Fruit fly (Drosophila melanogaster) whole organism, wandering third instar larva: ENCODE data around the gene Acp32CD.

Source experiments
- Abd-B ChIP-seq: fragments of >200 bp; optimal IDR thresholded peaks from 2 replicates; lab custom pipeline; 2017; ENCODE audit warnings: missing biosample characterization, missing genetic modification characterization
- CG32264 ChIP-seq: fragments of 200-800 bp; sonication (Bioruptor generic); optimal IDR thresholded peaks from 2 replicates; lab custom pipeline; 2016; ENCODE audit warnings: missing biosample characterization, missing genetic modification characterization
- CG9705 ChIP-seq: fragments of 200-800 bp; sonication (Bioruptor generic); optimal IDR thresholded peaks from 2 replicates; lab custom pipeline; 2018; ENCODE audit warnings: missing biosample characterization, mild to moderate bottlenecking, missing genetic modification characterization
- CrebA ChIP-seq: fragments of 200-800 bp; sonication (Bioruptor generic); optimal IDR thresholded peaks from 2 replicates; lab custom pipeline; 2016; ENCODE audit warnings: missing biosample characterization, mild to moderate bottlenecking, missing genetic modification characterization, borderline replicate concordance
- Dfd ChIP-seq: fragments of >200 bp; optimal IDR thresholded peaks from 2 replicates; lab custom pipeline; 2017; ENCODE audit warnings: missing biosample characterization, missing genetic modification characterization
- Dif ChIP-seq: fragments of 200-275, 200-300 bp; sonication (Bioruptor generic); optimal IDR thresholded peaks from 2 replicates; lab custom pipeline; 2018; ENCODE audit warnings: missing biosample characterization, missing genetic modification characterization; ENCODE audit not compliant: partially characterized antibody
- GATAd ChIP-seq: sonication (Bioruptor generic); optimal IDR thresholded peaks from 2 replicates; lab custom pipeline; 2016; ENCODE audit warnings: missing biosample characterization, missing genetic modification characterization
- HLH106 ChIP-seq: fragments of 200-800 bp; optimal IDR thresholded peaks from 3 replicates; lab custom pipeline; 2019; ENCODE audit warnings: missing biosample characterization, mild to moderate bottlenecking, missing genetic modification characterization, moderate library complexity
- Hnf4 ChIP-seq: fragments of 200-800 bp; sonication (Bioruptor generic); optimal IDR thresholded peaks from 2 replicates; lab custom pipeline; 2016; ENCODE audit warnings: missing biosample characterization, mild to moderate bottlenecking, missing genetic modification characterization
- Hr78 ChIP-seq: fragments of >200 bp; optimal IDR thresholded peaks from 2 replicates; lab custom pipeline; 2017; ENCODE audit warnings: missing biosample characterization, missing genetic modification characterization
- Hr83 ChIP-seq: fragments of 200-300 bp; sonication (Bioruptor generic); optimal IDR thresholded peaks from 2 replicates; lab custom pipeline; 2016; ENCODE audit warnings: missing biosample characterization, mild to moderate bottlenecking, missing genetic modification characterization, moderate library complexity; ENCODE audit not compliant: poor library complexity, severe bottlenecking
- Jra ChIP-seq: sonication (Bioruptor generic); optimal IDR thresholded peaks from 2 replicates; lab custom pipeline; 2016; ENCODE audit warnings: missing biosample characterization, missing genetic modification characterization
- Mio ChIP-seq: sonication (Bioruptor generic); optimal IDR thresholded peaks from 2 replicates; lab custom pipeline; 2016; ENCODE audit warnings: missing biosample characterization, missing genetic modification characterization
- Myc ChIP-seq: fragments of >200 bp; optimal IDR thresholded peaks from 2 replicates; lab custom pipeline; 2017
- N ChIP-seq: fragments of >200 bp; optimal IDR thresholded peaks from 2 replicates; lab custom pipeline; 2018; ENCODE audit warnings: missing biosample characterization, missing external identifiers, missing genetic modification characterization
- OdsH ChIP-seq: fragments of 200-800 bp; sonication (Bioruptor generic); optimal IDR thresholded peaks from 2 replicates; lab custom pipeline; 2016; ENCODE audit warnings: missing biosample characterization, mild to moderate bottlenecking, missing genetic modification characterization
- Rel ChIP-seq, 2 experiments: fragments of 200-800 bp; sonication (Bioruptor generic) in 1 of 2; optimal IDR thresholded peaks; 2 replicates in 1 of 2; 3 replicates in 1 of 2; lab custom pipeline; 2016 to 2019; ENCODE audit warnings: mild to moderate bottlenecking in 2 of 2, missing biosample characterization in 2 of 2, missing genetic modification characterization in 2 of 2, moderate library complexity in 1 of 2
- Sp1 ChIP-seq: fragments of 200-800 bp; sonication (Bioruptor generic); optimal IDR thresholded peaks from 3 replicates; lab custom pipeline; 2019; ENCODE audit warnings: missing biosample characterization, mild to moderate bottlenecking, missing genetic modification characterization, moderate library complexity
- Vsx2 ChIP-seq: fragments of 200-300, 225-300 bp; sonication (Bioruptor generic); optimal IDR thresholded peaks from 2 replicates; lab custom pipeline; 2018; ENCODE audit warnings: missing biosample characterization, missing genetic modification characterization; ENCODE audit not compliant: partially characterized antibody
- br ChIP-seq: fragments of 200-800 bp; sonication (Bioruptor generic); optimal IDR thresholded peaks from 2 replicates; lab custom pipeline; 2016; ENCODE audit warnings: missing biosample characterization, missing genetic modification characterization
- brk ChIP-seq: fragments of 200-800 bp; sonication (Bioruptor generic); optimal IDR thresholded peaks from 2 replicates; lab custom pipeline; 2016; ENCODE audit warnings: missing biosample characterization, mild to moderate bottlenecking, missing genetic modification characterization
- dl ChIP-seq, 2 experiments: fragments of 175-275, 200-275 bp in 1 of 2; fragments of 200-275 bp in 1 of 2; sonication (Bioruptor generic); optimal IDR thresholded peaks; lab custom pipeline; 2018; ENCODE audit warnings: mild to moderate bottlenecking in 2 of 2, missing biosample characterization in 2 of 2, missing genetic modification characterization in 2 of 2, moderate library complexity in 2 of 2; ENCODE audit not compliant: partially characterized antibody in 2 of 2, insufficient read depth in 1 of 2
- dmrt93B ChIP-seq: fragments of 200-800 bp; sonication (Bioruptor generic); optimal IDR thresholded peaks from 2 replicates; lab custom pipeline; 2018; ENCODE audit warnings: missing biosample characterization, mild to moderate bottlenecking, missing genetic modification characterization
- dsf ChIP-seq: sonication (Bioruptor generic); optimal IDR thresholded peaks from 2 replicates; lab custom pipeline; 2016; ENCODE audit warnings: missing biosample characterization, missing genetic modification characterization, borderline replicate concordance
- ey ChIP-seq: fragments of 200-800 bp; sonication (Bioruptor generic); optimal IDR thresholded peaks from 2 replicates; lab custom pipeline; 2016; ENCODE audit warnings: missing biosample characterization, missing genetic modification characterization
- foxo ChIP-seq, 2 experiments: fragments of 200-800 bp; sonication (Bioruptor generic); optimal IDR thresholded peaks; 2 replicates in 1 of 2; 3 replicates in 1 of 2; lab custom pipeline; 2016 to 2017; ENCODE audit warnings: missing biosample characterization in 2 of 2, missing genetic modification characterization in 2 of 2
- fru ChIP-seq: fragments of 200-800 bp; sonication (Bioruptor generic); optimal IDR thresholded peaks from 3 replicates; lab custom pipeline; 2016; ENCODE audit warnings: missing biosample characterization, mild to moderate bottlenecking, missing genetic modification characterization
- h ChIP-seq: fragments of 200-800 bp; sonication (Bioruptor generic); optimal IDR thresholded peaks from 3 replicates; lab custom pipeline; 2016; ENCODE audit warnings: missing biosample characterization, mild to moderate bottlenecking, missing genetic modification characterization
- jim ChIP-seq: fragments of 175-275, 200-325 bp; sonication (Bioruptor generic); optimal IDR thresholded peaks from 2 replicates; lab custom pipeline; 2016; ENCODE audit warnings: missing biosample characterization, mild to moderate bottlenecking, missing genetic modification characterization
- lola ChIP-seq: fragments of >200 bp; optimal IDR thresholded peaks from 2 replicates; lab custom pipeline; 2017; ENCODE audit warnings: missing biosample characterization, missing genetic modification characterization
- pan ChIP-seq: fragments of >200 bp; optimal IDR thresholded peaks from 2 replicates; lab custom pipeline; 2017
- psq ChIP-seq: fragments of 200-800 bp; sonication (Bioruptor generic); optimal IDR thresholded peaks from 3 replicates; lab custom pipeline; 2017; ENCODE audit warnings: missing biosample characterization, mild to moderate bottlenecking, missing genetic modification characterization, moderate library complexity
- rgr ChIP-seq: fragments of 200-800 bp; sonication (Bioruptor generic); optimal IDR thresholded peaks from 3 replicates; lab custom pipeline; 2016; ENCODE audit warnings: missing biosample characterization, mild to moderate bottlenecking, missing genetic modification characterization
- sage ChIP-seq: fragments of 200-800 bp; sonication (Bioruptor generic); optimal IDR thresholded peaks from 2 replicates; lab custom pipeline; 2016; ENCODE audit warnings: missing biosample characterization, mild to moderate bottlenecking, missing genetic modification characterization
- sv ChIP-seq: fragments of 200-800 bp; sonication (Bioruptor generic); optimal IDR thresholded peaks from 3 replicates; lab custom pipeline; 2016; ENCODE audit warnings: missing biosample characterization, missing genetic modification characterization
- tai ChIP-seq: sonication (Bioruptor generic); optimal IDR thresholded peaks from 2 replicates; lab custom pipeline; 2016; ENCODE audit warnings: missing biosample characterization, missing genetic modification characterization
- usp ChIP-seq: fragments of >200 bp; optimal IDR thresholded peaks from 2 replicates; lab custom pipeline; 2017; ENCODE audit warnings: missing biosample characterization, missing genetic modification characterization
- woc ChIP-seq: sonication (Bioruptor generic); optimal IDR thresholded peaks from 2 replicates; lab custom pipeline; 2016; ENCODE audit warnings: missing biosample characterization, mild to moderate bottlenecking, missing genetic modification characterization

Acp32CD gene

DNA sequence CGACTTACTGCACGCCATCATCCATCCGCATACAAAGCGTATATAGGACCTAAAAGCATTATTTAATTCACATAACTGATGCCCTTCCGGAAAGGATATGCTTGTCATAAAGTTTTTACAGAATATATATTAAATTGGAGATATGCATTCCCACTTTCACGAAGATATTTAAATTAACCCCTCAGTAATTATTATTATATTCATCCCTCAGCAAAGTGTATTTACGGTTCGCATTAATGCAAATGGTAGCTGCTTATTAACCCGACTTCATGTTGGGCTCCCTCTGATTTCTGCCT, 37.0 kb downstream of the Acp32CD start:
- peak in 1 of 2 experiments; percentile 24 for TF ChIP-seq foxo (GFP tag; optimal IDR thresholded peaks at IDR 0.05; lab: Kevin White, UChicago)
- TF ChIP-seq Rel (GFP tag; optimal IDR thresholded peaks at IDR 0.05; lab: Kevin White, UChicago): no peak
- no peak for TF ChIP-seq Rel (tag; optimal IDR thresholded peaks at IDR 0.05; lab: Kevin White, UChicago)
- TF ChIP-seq sage (GFP tag; lab: Kevin White, UChicago): peak; percentile 36
- TF ChIP-seq dmrt93B (GFP tag; lab: Kevin White, UChicago): peak; percentile 30
- peak; percentile 61 for TF ChIP-seq Sp1 (GFP tag; lab: Kevin White, UChicago)
- TF ChIP-seq Abd-B (GFP tag; lab: Kevin White, UChicago): no peak
- peak; percentile 74 for TF ChIP-seq HLH106 (tag; lab: Kevin White, UChicago)
- peak; percentile 6 for TF ChIP-seq Hnf4 (GFP tag; lab: Kevin White, UChicago)
- peak; percentile 36 for TF ChIP-seq rgr
- TF ChIP-seq fru: peak; percentile 84

DNA sequence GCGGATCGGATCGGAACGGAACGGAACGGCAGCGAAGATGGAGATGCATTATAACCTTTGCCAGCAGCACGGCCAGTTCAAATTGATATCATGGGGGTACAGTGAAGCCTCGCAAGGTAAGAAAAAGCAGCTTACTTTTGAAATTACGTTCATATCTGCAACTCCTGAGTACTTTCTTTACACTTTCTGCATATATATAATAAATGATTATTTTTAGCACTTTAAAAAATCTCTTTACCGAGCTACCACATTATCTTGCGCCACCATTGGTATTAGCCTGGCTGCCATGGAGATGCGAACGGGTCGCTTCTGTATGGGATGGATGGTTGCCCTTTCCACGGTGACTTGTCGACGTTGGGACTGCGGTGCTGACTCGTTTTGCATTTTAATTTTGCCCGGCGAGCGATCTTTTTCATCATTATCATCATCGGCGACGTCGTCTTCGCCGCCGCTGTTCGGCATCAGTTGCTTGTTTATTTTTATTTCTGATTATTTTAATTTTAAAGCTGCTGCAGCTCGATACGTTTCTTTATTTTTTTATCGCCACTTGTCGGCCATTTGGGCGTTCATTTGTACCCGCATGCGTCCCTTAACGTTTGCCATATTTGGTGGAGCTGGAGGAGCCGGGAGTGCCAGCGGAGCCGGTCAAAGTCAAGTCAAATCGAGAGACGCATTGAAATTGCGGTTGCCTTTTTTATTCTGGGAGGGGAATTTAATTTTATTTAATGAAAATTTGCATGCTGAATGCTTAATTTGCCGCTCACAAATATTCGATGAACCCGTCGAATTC, 37.8 kb downstream of the Acp32CD start:
- TF ChIP-seq dsf: peak; percentile 40
- no peak for TF ChIP-seq GATAd (GFP tag; lab: Kevin White, UChicago)
- no peak for TF ChIP-seq N
- no peak for TF ChIP-seq Myc
- TF ChIP-seq h: peak; percentile 97
- peak; percentile 94 for TF ChIP-seq HLH106 (tag; lab: Kevin White, UChicago)
- TF ChIP-seq OdsH: peak; percentile 94
- TF ChIP-seq dmrt93B (GFP tag; lab: Kevin White, UChicago): peak; percentile 85
- TF ChIP-seq CG9705 (GFP tag; lab: Kevin White, UChicago): peak; percentile 89
- no peak for TF ChIP-seq Abd-B (GFP tag; lab: Kevin White, UChicago)
- TF ChIP-seq usp (GFP tag; lab: Kevin White, UChicago): no peak
- no peak for TF ChIP-seq Dfd (GFP tag; lab: Kevin White, UChicago)
- peak; percentile 92 for TF ChIP-seq rgr
- TF ChIP-seq Jra (GFP tag; lab: Kevin White, UChicago): peak; percentile 61
- no peak for TF ChIP-seq Hr78
- peak; percentile 46 to 95 for TF ChIP-seq foxo (GFP tag; optimal IDR thresholded peaks at IDR 0.05; lab: Kevin White, UChicago)
- peak; percentile 93 for TF ChIP-seq fru
- no peak for TF ChIP-seq lola (GFP tag; lab: Kevin White, UChicago)
- TF ChIP-seq br: peak; percentile 92
- TF ChIP-seq tai: peak; percentile 84
- TF ChIP-seq pan (lab: Kevin White, UChicago): no peak
- peak; percentile 91 for TF ChIP-seq CrebA (GFP tag; lab: Kevin White, UChicago)
- peak; percentile 76 for TF ChIP-seq Hnf4 (GFP tag; lab: Kevin White, UChicago)
- peak; percentile 27 for TF ChIP-seq Hr83 (GFP tag; lab: Kevin White, UChicago)
- TF ChIP-seq ey (GFP tag; lab: Kevin White, UChicago): peak; percentile 94
- TF ChIP-seq Rel (GFP tag; optimal IDR thresholded peaks at IDR 0.05; lab: Kevin White, UChicago): peak; percentile 87
- TF ChIP-seq Rel (tag; optimal IDR thresholded peaks at IDR 0.05; lab: Kevin White, UChicago): peak; percentile 70
- TF ChIP-seq Sp1 (GFP tag; lab: Kevin White, UChicago): peak; percentile 84
- TF ChIP-seq Vsx2 (GFP tag; lab: Kevin White, UChicago): no peak
- TF ChIP-seq jim: peak; percentile 66
- TF ChIP-seq Mio (GFP tag; lab: Kevin White, UChicago): peak; percentile 42
- peak; percentile 92 for TF ChIP-seq brk
- no peak for TF ChIP-seq Dif
- peak; percentile 80 for TF ChIP-seq sage (GFP tag; lab: Kevin White, UChicago)
- TF ChIP-seq sv (GFP tag; lab: Kevin White, UChicago): no peak
- TF ChIP-seq CG32264: peak; percentile 84
- TF ChIP-seq dl (GFP tag; optimal IDR thresholded peaks at IDR 0.05; lab: Kevin White, UChicago; ENCODE audit: insufficient read depth in 1 of 2, partially characterized antibody in 2 of 2): peak in 1 of 2 experiments; percentile 25
- peak; percentile 98 for TF ChIP-seq woc
- TF ChIP-seq psq: peak; percentile 89
